Fruit fly (Drosophila melanogaster): ENCODE results near the gene CG43998.
A peak's percentile ranks its signal among the peaks of the same experiment; 100 is the strongest.

- TF ChIP-seq bab1 (GFP tag; optimal IDR thresholded peaks at IDR 0.05) (peak; percentile 63), CG1620 (GFP tag; optimal IDR thresholded peaks at IDR 0.05) (no peak), Clk (GFP tag; optimal IDR thresholded peaks at IDR 0.05) (no peak)
These were observed 5.1 kb upstream of the CG43998 start, which contains the start of gene CG5854 for dm6 chr3R:23933684-23934575.
